Worm (Caenorhabditis elegans) whole organism, L4 larva: ENCODE data around the gene Y49E10.27.

Source experiments
- F26F4.8 ChIP-seq: fragments of 200-800 bp; sonication (Bioruptor generic); conservative IDR thresholded peaks from 2 replicates; pipeline ENCODE4 v1.3.6; 2022; ENCODE audit warnings: missing genetic modification characterization, missing compliant biosample characterization
- F49E8.2 ChIP-seq: sonication (generic microtip); optimal IDR thresholded peaks from 2 replicates; lab custom pipeline; 2016; ENCODE audit warnings: missing compliant biosample characterization, mild to moderate bottlenecking, missing genetic modification characterization, borderline replicate concordance
- T26A8.4 ChIP-seq: fragments of 200-800 bp; sonication (Bioruptor generic); IDR thresholded peaks from 2 replicates; pipeline ENCODE4 v1.3.6; 2022; ENCODE audit warnings: missing genetic modification characterization, missing compliant biosample characterization
- aha-1 ChIP-seq: fragments of 150-350 bp; peaks from one replicate; lab custom pipeline; 2014; ENCODE audit warnings: missing biosample characterization, missing genetic modification characterization
- aly-2 ChIP-seq: sonication (generic microtip); optimal IDR thresholded peaks from 2 replicates; lab custom pipeline; 2018; ENCODE audit warnings: missing biosample characterization, missing genetic modification characterization
- ama-1 ChIP-seq: fragments of 150-350 bp; optimal IDR thresholded peaks from 2 replicates; lab custom pipeline; 2014; ENCODE audit warnings: inconsistent platforms, mixed read lengths
- arid-1 ChIP-seq: fragments of 200-800 bp; sonication (Bioruptor generic); conservative IDR thresholded peaks from 2 replicates; pipeline ENCODE4 v1.3.6; 2022; ENCODE audit warnings: missing genetic modification reagents, missing genetic modification characterization, missing compliant biosample characterization
- attf-4 ChIP-seq: sonication (generic microtip); optimal IDR thresholded peaks from 3 replicates; lab custom pipeline; 2017; ENCODE audit warnings: missing biosample characterization, missing genetic modification characterization
- ceh-20 ChIP-seq: fragments of 200-800 bp; sonication (Bioruptor generic); IDR thresholded peaks from 2 replicates; pipeline ENCODE4 v1.3.6; 2022; ENCODE audit warnings: missing genetic modification reagents, missing genetic modification characterization, missing compliant biosample characterization
- ceh-32 ChIP-seq: sonication (generic microtip); optimal IDR thresholded peaks from 2 replicates; lab custom pipeline; 2016; ENCODE audit warnings: mild to moderate bottlenecking, missing genetic modification characterization, missing compliant biosample characterization; ENCODE audit not compliant: poor library complexity
- ceh-62 ChIP-seq: sonication (generic microtip); optimal IDR thresholded peaks from 2 replicates; lab custom pipeline; 2017; ENCODE audit warnings: missing biosample characterization, missing genetic modification characterization
- dpl-1 ChIP-seq: fragments of 150-350 bp; optimal IDR thresholded peaks from 2 replicates; lab custom pipeline; 2014; ENCODE audit warnings: missing biosample characterization, missing genetic modification reagents, missing genetic modification characterization
- duxl-1 ChIP-seq: sonication (generic microtip); optimal IDR thresholded peaks from 2 replicates; lab custom pipeline; 2016; ENCODE audit warnings: mild to moderate bottlenecking, missing genetic modification characterization, moderate library complexity, missing compliant biosample characterization; ENCODE audit not compliant: poor library complexity
- dve-1 ChIP-seq: sonication (generic microtip); optimal IDR thresholded peaks from 2 replicates; lab custom pipeline; 2017; ENCODE audit warnings: antibody characterized with exemption, mild to moderate bottlenecking, missing genetic modification characterization, missing compliant biosample characterization; ENCODE audit not compliant: insufficient read depth
- egl-27 ChIP-seq: sonication (generic microtip); optimal IDR thresholded peaks from 3 replicates; lab custom pipeline; 2017; ENCODE audit warnings: missing biosample characterization, missing genetic modification reagents, missing genetic modification characterization
- egl-43 ChIP-seq: fragments of 200-800 bp; sonication (Bioruptor generic); IDR thresholded peaks from 2 replicates; pipeline ENCODE4 v1.3.6; 2022; ENCODE audit warnings: missing genetic modification reagents, missing genetic modification characterization, missing compliant biosample characterization
- fkh-10 ChIP-seq: fragments of 150-350 bp; optimal IDR thresholded peaks from 2 replicates; lab custom pipeline; 2014; ENCODE audit warnings: missing biosample characterization, missing genetic modification reagents, missing genetic modification characterization
- hif-1 ChIP-seq, 2 experiments: sonication (generic microtip); optimal IDR thresholded peaks; 2 replicates each; lab custom pipeline; 2016 to 2017; ENCODE audit warnings: missing compliant biosample characterization in 2 of 2, missing genetic modification characterization in 2 of 2, missing genetic modification reagents in 2 of 2, missing genotype in 2 of 2, mild to moderate bottlenecking in 1 of 2
- hlh-30 ChIP-seq: sonication (generic microtip); optimal IDR thresholded peaks from 2 replicates; lab custom pipeline; 2017; ENCODE audit warnings: antibody characterized with exemption, mild to moderate bottlenecking, missing genetic modification characterization, missing compliant biosample characterization; ENCODE audit not compliant: insufficient read depth
- hmg-1.1 ChIP-seq: fragments of 200-800 bp; sonication (Bioruptor generic); IDR thresholded peaks from 2 replicates; pipeline ENCODE4 v1.3.6; 2022; ENCODE audit warnings: missing genetic modification reagents, missing genetic modification characterization, missing compliant biosample characterization
- lin-13 ChIP-seq: fragments of 150-350 bp; optimal IDR thresholded peaks from 2 replicates; lab custom pipeline; 2014; ENCODE audit warnings: missing biosample characterization, missing genetic modification reagents, missing genetic modification characterization
- lin-15B ChIP-seq: fragments of 150-350 bp; sonication (generic microtip); optimal IDR thresholded peaks from 3 replicates; lab custom pipeline; 2014; ENCODE audit warnings: missing biosample characterization, missing genetic modification characterization
- lin-38 ChIP-seq: fragments of 200-800 bp; sonication (Bioruptor generic); IDR thresholded peaks from 2 replicates; pipeline ENCODE4 v1.3.6; 2022; ENCODE audit warnings: missing genetic modification reagents, missing genetic modification characterization, missing compliant biosample characterization
- lsy-2 ChIP-seq, 2 experiments: fragments of 150-350 bp in 1 of 2; sonication (generic microtip) in 1 of 2; optimal IDR thresholded peaks; 2 replicates each; lab custom pipeline; 2014 to 2017; ENCODE audit warnings: missing biosample characterization in 2 of 2, missing genetic modification characterization in 2 of 2
- mep-1 ChIP-seq: fragments of 150-350 bp; sonication (generic microtip); optimal IDR thresholded peaks from 3 replicates; lab custom pipeline; 2014; ENCODE audit warnings: missing biosample characterization, missing genetic modification characterization
- mes-2 ChIP-seq: sonication (generic microtip); optimal IDR thresholded peaks from 2 replicates; lab custom pipeline; 2016; ENCODE audit warnings: missing genotype, mild to moderate bottlenecking, missing genetic modification characterization, missing compliant biosample characterization; ENCODE audit not compliant: poor library complexity, severe bottlenecking
- mxl-3 ChIP-seq: fragments of 200-800 bp; sonication (Bioruptor generic); optimal IDR thresholded peaks from 2 replicates; lab custom pipeline; 2018; ENCODE audit warnings: mild to moderate bottlenecking, missing genetic modification characterization, missing compliant biosample characterization
- nhr-102 ChIP-seq: sonication (generic microtip); optimal IDR thresholded peaks from 2 replicates; lab custom pipeline; 2016; ENCODE audit warnings: mild to moderate bottlenecking, missing genetic modification characterization, moderate library complexity, missing compliant biosample characterization
- nhr-25 ChIP-seq: sonication (generic microtip); optimal IDR thresholded peaks from 2 replicates; lab custom pipeline; 2017; ENCODE audit warnings: missing genetic modification characterization, mild to moderate bottlenecking, missing compliant biosample characterization, antibody characterized with exemption, moderate library complexity, borderline replicate concordance; ENCODE audit not compliant: insufficient read depth
- nhr-28 ChIP-seq: fragments of 150-350 bp; optimal IDR thresholded peaks from 2 replicates; lab custom pipeline; 2014; ENCODE audit warnings: missing biosample characterization, missing genetic modification characterization
- nhr-48 ChIP-seq: sonication (generic microtip); optimal IDR thresholded peaks from 2 replicates; lab custom pipeline; 2016; ENCODE audit warnings: mild to moderate bottlenecking, missing genetic modification characterization, missing compliant biosample characterization
- nhr-6 ChIP-seq: fragments of 150-350 bp; optimal IDR thresholded peaks from 2 replicates; lab custom pipeline; 2014; ENCODE audit warnings: missing biosample characterization, missing genetic modification characterization
- pha-4 ChIP-seq, 2 experiments: fragments of 150-350 bp in 1 of 2; fragments of 200-800 bp in 1 of 2; sonication (Bioruptor generic) in 1 of 2; IDR thresholded peaks in 1 of 2; optimal IDR thresholded peaks in 1 of 2; 2 replicates each; pipeline versions ENCODE4 v1.3.6 to Lab custom; 2014 to 2022; ENCODE audit warnings: missing genetic modification characterization in 2 of 2, missing genetic modification reagents in 2 of 2, missing biosample characterization in 1 of 2, missing compliant biosample characterization in 1 of 2
- php-3 ChIP-seq: fragments of 200-800 bp; sonication (Bioruptor generic); IDR thresholded peaks from 2 replicates; pipeline ENCODE4 v1.3.6; 2022; ENCODE audit warnings: missing genetic modification reagents, missing genetic modification characterization, missing compliant biosample characterization
- pqm-1 ChIP-seq: sonication (generic microtip); optimal IDR thresholded peaks from 2 replicates; lab custom pipeline; 2017; ENCODE audit warnings: missing biosample characterization, missing genetic modification characterization
- rbr-2 ChIP-seq: sonication (generic microtip); optimal IDR thresholded peaks from 2 replicates; lab custom pipeline; 2016; ENCODE audit warnings: missing genotype, missing genetic modification characterization, missing compliant biosample characterization
- snpc-1.2 ChIP-seq: fragments of 200-800 bp; sonication (Bioruptor generic); IDR thresholded peaks from 2 replicates; pipeline ENCODE4 v1.3.6; 2022; ENCODE audit warnings: missing genetic modification reagents, missing genetic modification characterization, missing compliant biosample characterization
- spr-1 ChIP-seq: sonication (generic microtip); optimal IDR thresholded peaks from 2 replicates; lab custom pipeline; 2016; ENCODE audit warnings: mild to moderate bottlenecking, missing genetic modification characterization, missing compliant biosample characterization
- unc-130 ChIP-seq: sonication (generic microtip); optimal IDR thresholded peaks from 2 replicates; lab custom pipeline; 2016; ENCODE audit warnings: missing genetic modification reagents, missing genetic modification characterization, missing compliant biosample characterization
- zfp-2 ChIP-seq: sonication (generic microtip); optimal IDR thresholded peaks from 2 replicates; lab custom pipeline; 2016; ENCODE audit warnings: mild to moderate bottlenecking, missing genetic modification characterization, missing compliant biosample characterization
- zfp-3 ChIP-seq: fragments of 200-800 bp; sonication (Bioruptor generic); conservative IDR thresholded peaks from 2 replicates; pipeline ENCODE4 v1.3.6; 2022; ENCODE audit warnings: missing genetic modification reagents, missing genetic modification characterization, missing compliant biosample characterization
- zip-2 ChIP-seq: fragments of 150-350 bp; optimal IDR thresholded peaks from 2 replicates; lab custom pipeline; 2014; ENCODE audit warnings: missing biosample characterization, missing genetic modification characterization

Y49E10.27 gene

DNA sequence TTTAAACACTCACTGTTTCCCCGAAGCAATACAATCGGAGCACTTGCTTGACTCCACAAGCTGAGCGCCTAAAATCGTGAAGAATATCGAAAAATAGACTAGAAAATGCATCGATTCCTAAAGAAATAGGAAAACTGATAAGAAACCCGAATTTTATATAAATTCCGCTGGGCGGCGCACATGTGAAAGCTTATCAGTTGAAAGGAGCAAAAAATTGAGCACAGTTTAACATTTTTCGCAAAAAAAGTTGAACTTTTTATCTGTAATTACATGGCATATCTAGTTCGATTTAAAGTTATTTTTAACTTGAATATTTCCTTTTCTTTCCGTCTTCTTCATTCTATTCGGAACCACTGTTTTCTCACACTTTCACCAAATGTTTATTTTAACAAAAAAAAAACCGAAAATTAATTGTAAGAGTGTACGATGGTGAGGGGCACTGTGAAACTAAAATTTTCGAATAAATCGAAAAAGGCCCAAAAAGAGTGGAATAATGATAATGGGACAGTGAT is 11.8 kb downstream of the Y49E10.27 start, which contains the start of gene Y49E10.18 (continued):
- TF ChIP-seq zfp-3 (GFP tag; lab: Robert Waterston, UW), result no peak
- no peak for TF ChIP-seq attf-4 (tag; lab: Kevin White, UChicago)
- TF ChIP-seq fkh-10 (GFP tag; lab: Kevin White, UChicago), result no peak
- TF ChIP-seq pha-4 (GFP tag; IDR thresholded peaks at IDR 0.05; lab: Robert Waterston, UW), result no peak
- no peak for TF ChIP-seq pha-4 (tag; optimal IDR thresholded peaks at IDR 0.05; lab: Kevin White, UChicago)
- peak; percentile 13 for TF ChIP-seq mep-1 (tag; lab: Kevin White, UChicago)
- TF ChIP-seq F26F4.8 (GFP tag; lab: Robert Waterston, UW), result no peak
- TF ChIP-seq php-3 (GFP tag; lab: Robert Waterston, UW), result no peak
- no peak for TF ChIP-seq nhr-48 (tag; lab: Kevin White, UChicago)
- TF ChIP-seq nhr-28 (tag; lab: Kevin White, UChicago), result peak; percentile 53
- no peak for TF ChIP-seq ceh-20 (GFP tag; lab: Robert Waterston, UW)
- no peak for TF ChIP-seq ceh-32
- TF ChIP-seq egl-27, result no peak
- TF ChIP-seq ceh-62 (tag; lab: Kevin White, UChicago), result no peak
- peak; percentile 82 for TF ChIP-seq pqm-1 (tag; lab: Kevin White, UChicago)
- no peak for TF ChIP-seq nhr-6
- TF ChIP-seq aly-2 (tag; lab: Kevin White, UChicago), result no peak

DNA sequence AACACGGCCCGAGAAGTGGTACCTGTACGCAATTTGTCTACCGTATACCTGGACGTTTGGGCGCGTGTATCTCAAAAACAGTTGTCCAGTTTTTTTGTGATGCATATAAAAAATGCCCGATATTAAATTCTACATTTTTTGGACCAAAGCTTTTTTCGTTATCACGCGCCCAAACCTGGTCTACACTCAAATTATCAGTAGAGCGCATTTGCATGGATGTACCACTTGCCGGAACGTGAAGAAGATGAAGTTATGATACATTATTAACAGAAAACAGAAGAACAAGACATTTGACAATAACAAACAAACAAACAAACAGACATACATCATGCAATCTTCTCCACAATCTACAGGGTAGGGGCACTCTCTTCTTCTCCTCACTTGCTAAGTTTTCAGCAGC is 13.4 kb downstream of the Y49E10.27 start:
- TF ChIP-seq hlh-30 (peak; percentile 23), lin-38 (GFP tag; lab: Robert Waterston, UW) (peak; percentile 64)

DNA sequence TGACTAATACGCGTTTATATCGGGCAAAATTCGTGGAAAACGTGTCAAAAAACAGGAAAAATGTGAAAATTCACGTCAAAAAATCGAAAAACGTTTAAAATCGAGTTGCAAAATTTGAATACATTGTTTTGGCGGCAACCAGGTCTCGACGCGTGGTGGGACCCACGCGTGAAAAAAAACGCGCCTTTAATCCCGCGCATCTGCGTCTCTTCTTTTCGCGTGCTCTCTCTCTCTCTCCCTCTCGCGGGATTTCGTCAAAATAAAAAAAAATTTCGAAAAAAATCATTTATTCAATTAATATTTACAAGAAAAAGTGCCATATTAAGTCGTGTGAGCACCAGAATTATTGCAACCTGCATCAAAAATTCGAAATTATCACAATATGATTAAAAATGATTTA is 19.1 kb downstream of the Y49E10.27 start, which contains the start of gene ani-1:
Gene ani-1, minus strand, starts transcription at position 61 of the 400 bp plus-strand sequence.
- TF ChIP-seq nhr-102 (tag; lab: Kevin White, UChicago), result peak; percentile 14
- peak in 1 of 2 experiments; percentile 86 for TF ChIP-seq lsy-2 (tag; optimal IDR thresholded peaks at IDR 0.05; lab: Kevin White, UChicago)
- no peak for TF ChIP-seq zfp-2 (tag; lab: Kevin White, UChicago)
- peak; percentile 31 for TF ChIP-seq F49E8.2 (tag; lab: Kevin White, UChicago)
- 0 out of 2 replicates have a peak, but pooled peaks have one; percentile 49 for TF ChIP-seq pha-4 (GFP tag; IDR thresholded peaks at IDR 0.05; lab: Robert Waterston, UW)
- TF ChIP-seq pha-4 (tag; optimal IDR thresholded peaks at IDR 0.05; lab: Kevin White, UChicago), result no peak
- TF ChIP-seq snpc-1.2 (GFP tag; lab: Robert Waterston, UW), result peak; percentile 30; the same call in 1 of the 2 replicates
- TF ChIP-seq mes-2 (tag; lab: Kevin White, UChicago), result peak; percentile 69
- TF ChIP-seq zfp-3 (GFP tag; lab: Robert Waterston, UW), result 0 out of 2 replicates have a peak, but pooled peaks have one; percentile 24
- peak; percentile 9 for TF ChIP-seq nhr-25 (tag; lab: Kevin White, UChicago)
- TF ChIP-seq mep-1 (tag; lab: Kevin White, UChicago), result peak; percentile 69
- TF ChIP-seq lin-13 (GFP tag; lab: Kevin White, UChicago), result peak; percentile 40
- peak; percentile 92 for TF ChIP-seq ama-1
- TF ChIP-seq T26A8.4, result 0 out of 2 replicates have a peak, but pooled peaks have one; percentile 18
- TF ChIP-seq unc-130 (GFP tag; lab: Kevin White, UChicago), result peak; percentile 86
- TF ChIP-seq egl-43 (GFP tag; lab: Robert Waterston, UW), result no peak
- peak; percentile 63 for TF ChIP-seq nhr-6
- TF ChIP-seq lin-38 (GFP tag; lab: Robert Waterston, UW), result peak; percentile 77
- peak; percentile 81 for TF ChIP-seq aha-1 (tag; lab: Kevin White, UChicago)
- TF ChIP-seq rbr-2 (tag; lab: Kevin White, UChicago), result peak; percentile 36
- peak in 1 of 2 experiments; percentile 33 for TF ChIP-seq hif-1 (tag; optimal IDR thresholded peaks at IDR 0.05; lab: Kevin White, UChicago)
- peak; percentile 42; the same call in 1 of the 2 replicates for TF ChIP-seq arid-1 (GFP tag; lab: Robert Waterston, UW)
- TF ChIP-seq php-3 (GFP tag; lab: Robert Waterston, UW), result no peak
- TF ChIP-seq hlh-30, result peak; percentile 54
- TF ChIP-seq lin-15B (tag; lab: Kevin White, UChicago), result no peak
- TF ChIP-seq zip-2 (tag; lab: Kevin White, UChicago), result no peak
- no peak for TF ChIP-seq mxl-3
- TF ChIP-seq spr-1 (tag; lab: Kevin White, UChicago), result peak; percentile 10
- TF ChIP-seq dve-1, result peak; percentile 24
- peak; percentile 40; the same call in 1 of the 2 replicates for TF ChIP-seq hmg-1.1 (GFP tag; lab: Robert Waterston, UW)
- peak; percentile 87 for TF ChIP-seq dpl-1 (GFP tag; lab: Kevin White, UChicago)
- TF ChIP-seq duxl-1 (tag; lab: Kevin White, UChicago), result peak; percentile 5
